4 worm cellular contexts compared by ENCODE assay signal in the genomic region with DNA sequence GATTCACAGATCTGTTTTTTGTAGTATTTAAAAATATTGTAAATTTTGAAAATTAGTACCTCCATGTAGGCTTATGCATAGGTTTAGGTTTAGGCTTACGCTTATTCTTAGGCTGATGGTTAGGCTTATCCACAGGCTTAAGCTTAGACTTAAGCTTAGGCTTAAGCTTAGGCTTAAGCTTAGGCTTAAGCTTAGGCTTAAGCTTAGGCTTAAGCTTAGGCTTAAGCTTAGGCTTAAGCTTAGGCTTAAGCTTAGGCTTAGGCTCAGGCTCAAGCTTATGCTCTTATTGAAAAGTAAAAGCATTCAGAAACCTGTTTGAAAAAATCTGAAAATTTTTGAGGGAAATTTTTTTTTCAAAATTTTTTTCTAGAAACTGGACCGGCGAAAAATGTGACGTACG.
A peak's percentile ranks its signal among the peaks of the same experiment; 100 is the strongest.
TF ChIP-seq lines count a peak whose summit lies in the region.

No protein-coding gene starts in this region.

TF ChIP-seq in whole organism, early embryonic, 17 proteins besides CTCF, POLR2A, EP300 and RAD21:
- TF ChIP-seq sea-1 (GFP tag; conservative IDR thresholded peaks at IDR 0.05; lab: Robert Waterston, UW) (no peak), ceh-36 (tag; optimal IDR thresholded peaks at IDR 0.05; lab: Kevin White, UChicago) (peak; percentile 78)

TF ChIP-seq in whole organism, late embryonic, 69 proteins besides CTCF, POLR2A, EP300 and RAD21:
- TF ChIP-seq C08G9.2 (tag; optimal IDR thresholded peaks at IDR 0.05; lab: Kevin White, UChicago) (no peak), dve-1 (tag; optimal IDR thresholded peaks at IDR 0.05; lab: Kevin White, UChicago) (peak; percentile 99), lin-11 (tag; optimal IDR thresholded peaks at IDR 0.05; lab: Kevin White, UChicago) (no peak), pat-9 (tag; optimal IDR thresholded peaks at IDR 0.05; lab: Kevin White, UChicago) (no peak)

TF ChIP-seq in whole organism, midembryonic, 9 proteins besides CTCF, POLR2A, EP300 and RAD21:
- TF ChIP-seq T22C8.4 (GFP tag; IDR thresholded peaks at IDR 0.05; lab: Robert Waterston, UW) (no peak), ztf-29 (GFP tag; IDR thresholded peaks at IDR 0.05; lab: Robert Waterston, UW) (peak; percentile 94)

TF ChIP-seq in whole organism, mixed stage, embryonic, 35 proteins besides CTCF, POLR2A, EP300 and RAD21:
- TF ChIP-seq ham-2 (GFP tag; optimal IDR thresholded peaks at IDR 0.05; lab: Kevin White, UChicago) (peak; percentile 51), mep-1 (tag; optimal IDR thresholded peaks at IDR 0.05; lab: Kevin White, UChicago) (no peak)
